Worm (Caenorhabditis elegans): ENCODE measurements around the gene C17H12.3.

The C17H12.3 gene

ce11 chrIV:6756374-6756773 is 39.1 kb downstream of the C17H12.3 start (continued):
- TF ChIP-seq arid-1 (GFP tag; conservative IDR thresholded peaks at IDR 0.05) (peak; percentile 64; the same call in 1 of the 2 replicates), spr-1 (tag; optimal IDR thresholded peaks at IDR 0.05) (peak; percentile 75), pqm-1 (tag; optimal IDR thresholded peaks at IDR 0.05) (peak; percentile 61), Y75B8A.6 (GFP tag; IDR thresholded peaks at IDR 0.05) (no peak), nhr-237 (tag; optimal IDR thresholded peaks at IDR 0.05) (no peak), mes-2 (tag; optimal IDR thresholded peaks at IDR 0.05; ENCODE audit: poor library complexity, severe bottlenecking) (peak; percentile 92), madf-9 (GFP tag; conservative IDR thresholded peaks at IDR 0.05) (peak; percentile 60; the same call in 1 of the 2 replicates), nhr-10 (tag; optimal IDR thresholded peaks at IDR 0.05) (peak; percentile 36), lin-38 (GFP tag; IDR thresholded peaks at IDR 0.05) (peak; percentile 87), mxl-3 (GFP tag; optimal IDR thresholded peaks at IDR 0.05) (peak; percentile 68), daf-16 (GFP tag; optimal IDR thresholded peaks at IDR 0.05) (peak in 1 of 2 experiments; percentile 57), daf-16 (tag; optimal IDR thresholded peaks at IDR 0.05) (peak; percentile 90), attf-4 (tag; optimal IDR thresholded peaks at IDR 0.05) (peak; percentile 3), madf-5 (GFP tag; IDR thresholded peaks at IDR 0.05) (peak in 1 of 2 experiments; percentile 64; a peak in 1 of 4 replicates), T20F7.1 (GFP tag; optimal IDR thresholded peaks at IDR 0.05) (peak; percentile 59), Y48G9A.11 (GFP tag; IDR thresholded peaks at IDR 0.05) (peak; percentile 75), zip-2 (tag; optimal IDR thresholded peaks at IDR 0.05) (no peak), ama-1 (optimal IDR thresholded peaks at IDR 0.05) (peak; percentile 59), tra-1 (GFP tag; IDR thresholded peaks at IDR 0.05) (peak; percentile 76), gei-8 (GFP tag; optimal IDR thresholded peaks at IDR 0.05) (no peak), lin-15B (tag; optimal IDR thresholded peaks at IDR 0.05) (no peak), unc-39 (tag; optimal IDR thresholded peaks at IDR 0.05) (no peak), set-16 (GFP tag; IDR thresholded peaks at IDR 0.05) (peak; percentile 71), snpc-1.2 (GFP tag; IDR thresholded peaks at IDR 0.05) (peak; percentile 95), dmd-9 (GFP tag; IDR thresholded peaks at IDR 0.05) (no peak), dve-1 (tag; optimal IDR thresholded peaks at IDR 0.05; ENCODE audit: insufficient read depth) (peak; percentile 92)

DNA sequence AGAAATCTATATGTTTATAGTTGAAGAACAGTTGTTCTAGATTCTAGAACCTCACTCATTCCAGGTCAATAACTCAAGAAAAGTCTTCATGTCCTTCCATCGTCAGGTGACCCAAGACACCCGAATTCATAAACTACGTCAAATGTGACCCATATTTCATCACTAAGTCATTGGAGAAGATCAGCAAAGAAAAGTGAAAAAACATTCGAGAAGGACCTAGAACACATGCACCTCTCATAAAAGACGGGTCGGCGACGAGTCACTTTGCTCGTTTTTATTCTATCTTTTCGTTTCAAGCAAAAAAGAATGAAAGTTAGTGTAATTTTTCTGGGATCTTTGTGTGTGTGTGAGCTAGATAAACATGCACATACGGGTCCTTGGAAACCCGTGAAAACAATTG is 44.2 kb downstream of the C17H12.3 start:
- TF ChIP-seq aly-2 (tag; optimal IDR thresholded peaks at IDR 0.05) (no peak), ZK337.2 (GFP tag; IDR thresholded peaks at IDR 0.05) (no peak), lsy-2 (tag; optimal IDR thresholded peaks at IDR 0.05) (peak; percentile 24 to 25), nhr-25 (tag; optimal IDR thresholded peaks at IDR 0.05; ENCODE audit: borderline replicate concordance, insufficient read depth) (no peak), hmg-1.1 (GFP tag; IDR thresholded peaks at IDR 0.05) (no peak), arid-1 (GFP tag; conservative IDR thresholded peaks at IDR 0.05) (no peak), lin-39 (tag; optimal IDR thresholded peaks at IDR 0.05) (no peak), ces-1 (GFP tag; optimal IDR thresholded peaks at IDR 0.05) (no peak), R02D3.7 (tag; optimal IDR thresholded peaks at IDR 0.05) (no peak), daf-19 (GFP tag; conservative IDR thresholded peaks at IDR 0.05) (no peak), mes-2 (tag; optimal IDR thresholded peaks at IDR 0.05; ENCODE audit: poor library complexity, severe bottlenecking) (no peak), ceh-82 (tag; optimal IDR thresholded peaks at IDR 0.05) (no peak), pha-4 (GFP tag; IDR thresholded peaks at IDR 0.05) (no peak), pha-4 (tag; optimal IDR thresholded peaks at IDR 0.05) (no peak), unc-130 (GFP tag; optimal IDR thresholded peaks at IDR 0.05) (no peak), lir-3 (tag; optimal IDR thresholded peaks at IDR 0.05) (no peak), T26A8.4 (GFP tag; IDR thresholded peaks at IDR 0.05) (0 out of 2 replicates have a peak, but pooled peaks have one; percentile 44), nhr-111 (GFP tag; optimal IDR thresholded peaks at IDR 0.05) (no peak), pqm-1 (tag; optimal IDR thresholded peaks at IDR 0.05) (no peak), F37D6.2 (tag; optimal IDR thresholded peaks at IDR 0.05) (no peak), set-16 (GFP tag; IDR thresholded peaks at IDR 0.05) (no peak), skn-1 (tag; optimal IDR thresholded peaks at IDR 0.05) (no peak), lin-29 (GFP tag; IDR thresholded peaks at IDR 0.05) (no peak), Y105C5A.15 (GFP tag; IDR thresholded peaks at IDR 0.05) (no peak), nhr-11 (tag; optimal IDR thresholded peaks at IDR 0.05) (peak; percentile 69), aha-1 (tag) (peak; percentile 68), mdl-1 (tag; optimal IDR thresholded peaks at IDR 0.05) (no peak), daf-16 (GFP tag; optimal IDR thresholded peaks at IDR 0.05) (peak in 1 of 2 experiments; percentile 98), daf-16 (tag; optimal IDR thresholded peaks at IDR 0.05) (no peak), mdt-29 (GFP tag; IDR thresholded peaks at IDR 0.05) (peak; percentile 52), ceh-32 (tag; optimal IDR thresholded peaks at IDR 0.05; ENCODE audit: poor library complexity) (no peak)
